Worm (Caenorhabditis elegans) whole organism, midembryonic: ENCODE results near the gene col-176.

Experiments used
- T22C8.4 ChIP-seq: fragments of 200-800 bp; sonication (Bioruptor generic); IDR thresholded peaks from 2 replicates; pipeline ENCODE4 v1.3.6; 2022; ENCODE audit warnings: missing genetic modification characterization, missing compliant biosample characterization
- ztf-29 ChIP-seq: fragments of 200-800 bp; sonication (Bioruptor generic); IDR thresholded peaks from 2 replicates; pipeline ENCODE4 v1.3.6; 2022; ENCODE audit warnings: missing genetic modification reagents, missing genetic modification characterization, missing compliant biosample characterization

DNA sequence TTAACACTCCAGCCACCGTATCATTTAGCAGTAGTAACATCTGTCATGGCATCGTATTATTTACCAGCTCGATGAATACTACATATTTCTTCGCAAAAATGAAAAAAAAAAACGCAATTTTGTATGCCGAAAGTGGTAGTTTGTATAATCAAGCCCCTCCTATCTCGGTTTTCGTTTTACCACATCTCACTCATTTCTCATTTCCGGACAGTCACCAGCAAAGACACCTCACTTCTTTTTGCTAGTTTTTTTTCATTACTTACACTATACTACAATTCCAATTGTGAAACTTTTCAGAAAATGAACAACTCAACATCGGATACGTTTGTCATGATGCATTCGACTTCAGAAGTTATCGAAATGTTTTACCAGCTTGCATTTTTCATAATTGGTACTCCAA, 28.2 kb upstream of the col-176 start, which contains the start of gene gnrr-3:
- TF ChIP-seq ztf-29 (GFP tag; lab: Robert Waterston, UW) (no peak), T22C8.4 (GFP tag; lab: Robert Waterston, UW) (no peak)
